Fruit fly (Drosophila melanogaster) Kc167 (cell line): Measurements from ENCODE around the gene dcma.

ENCODE experiments used
- Myc ChIP-seq: fragments of >200 bp; optimal IDR thresholded peaks from 2 replicates; lab custom pipeline; 2017; ENCODE audit warnings: missing external identifiers
- h ChIP-seq: fragments of >200 bp; optimal IDR thresholded peaks from 3 replicates; lab custom pipeline; 2018; ENCODE audit warnings: missing external identifiers
- insv ChIP-seq: fragments of >200 bp; optimal IDR thresholded peaks from 3 replicates; lab custom pipeline; 2018; ENCODE audit warnings: missing external identifiers
- psq ChIP-seq: fragments of >200 bp; optimal IDR thresholded peaks from 2 replicates; lab custom pipeline; 2017; ENCODE audit warnings: missing external identifiers
- ttk ChIP-seq: sonication (Bioruptor generic); optimal IDR thresholded peaks from 2 replicates; lab custom pipeline; 2017; ENCODE audit warnings: missing external identifiers

dm6 chr2L:4648804-4649203 is 45.7 kb upstream of the dcma start:
- TF ChIP-seq psq (lab: Kevin White, UChicago) (no peak), h (lab: Kevin White, UChicago) (no peak), insv (lab: Kevin White, UChicago) (no peak), ttk (lab: Kevin White, UChicago) (no peak), Myc (lab: Kevin White, UChicago) (no peak)
